Worm (Caenorhabditis elegans): ENCODE data around the gene T16G1.13.

T16G1.13 gene

ce11 chrV:12944775-12945174 lies 4.9 kb upstream of the T16G1.13 start, which contains the start of gene grl-2:
TSS of gene grl-2 (plus strand) at chrV:12945075.
- TF ChIP-seq ztf-11 (tag; optimal IDR thresholded peaks at IDR 0.05): no peak
- TF ChIP-seq zag-1 (tag; optimal IDR thresholded peaks at IDR 0.05): no peak
- peak; percentile 62 for TF ChIP-seq nhr-85 (tag)
- TF ChIP-seq mab-9 (GFP tag; IDR thresholded peaks at IDR 0.05): no peak
- TF ChIP-seq ceh-82 (tag; optimal IDR thresholded peaks at IDR 0.05): no peak
- TF ChIP-seq fkh-4 (tag; optimal IDR thresholded peaks at IDR 0.05; ENCODE audit: borderline replicate concordance): no peak
- TF ChIP-seq aha-1 (tag; optimal IDR thresholded peaks at IDR 0.05): no peak
- TF ChIP-seq efl-3 (GFP tag; optimal IDR thresholded peaks at IDR 0.05): no peak

ce11 chrV:12950812-12951528 lies 1.3 kb downstream of the T16G1.13 start, which contains the start of the genes T16G1.9 and T16G1.18:
TSS of gene T16G1.9 (minus strand) at chrV:12950862.
TSS of gene T16G1.18 (plus strand) at chrV:12951304.
- TF ChIP-seq grh-1 (GFP tag; IDR thresholded peaks at IDR 0.05) (no peak), zip-4 (GFP tag; optimal IDR thresholded peaks at IDR 0.05) (no peak), lin-14 (GFP tag; optimal IDR thresholded peaks at IDR 0.05) (peak; percentile 77), sptf-1 (tag; optimal IDR thresholded peaks at IDR 0.05) (no peak), dsc-1 (tag; optimal IDR thresholded peaks at IDR 0.05) (no peak), nhr-90 (tag; optimal IDR thresholded peaks at IDR 0.05; ENCODE audit: poor library complexity) (no peak), nhr-19 (GFP tag; conservative IDR thresholded peaks at IDR 0.05) (peak; percentile 27; the same call in 1 of the 2 replicates), snu-23 (GFP tag; optimal IDR thresholded peaks at IDR 0.05) (peak; percentile 56), xbp-1 (tag; optimal IDR thresholded peaks at IDR 0.05) (peak; percentile 36), mep-1 (tag; optimal IDR thresholded peaks at IDR 0.05) (peak; percentile 43), mdl-1 (tag; optimal IDR thresholded peaks at IDR 0.05) (no peak), nhr-71 (tag; optimal IDR thresholded peaks at IDR 0.05) (peak; percentile 49), lsy-2 (tag; optimal IDR thresholded peaks at IDR 0.05) (peak; percentile 41 to 67), unc-98 (GFP tag; IDR thresholded peaks at IDR 0.05) (no peak), lin-35 (GFP tag; optimal IDR thresholded peaks at IDR 0.05) (peak; percentile 52 to 56), aly-2 (tag; optimal IDR thresholded peaks at IDR 0.05) (no peak), C16A3.4 (tag; optimal IDR thresholded peaks at IDR 0.05) (peak; percentile 9), rnt-1 (tag; optimal IDR thresholded peaks at IDR 0.05) (peak; percentile 27), lin-15B (tag; optimal IDR thresholded peaks at IDR 0.05) (peak; percentile 12), ceh-82 (tag; optimal IDR thresholded peaks at IDR 0.05) (peak in 2 of 3 experiments; percentile 21 to 47), unc-30 (tag; optimal IDR thresholded peaks at IDR 0.05) (no peak), vab-15 (tag; optimal IDR thresholded peaks at IDR 0.05) (no peak), nhr-47 (tag; optimal IDR thresholded peaks at IDR 0.05) (peak; percentile 24), elt-3 (tag; optimal IDR thresholded peaks at IDR 0.05) (peak in 1 of 6 experiments; percentile 6), zag-1 (tag; optimal IDR thresholded peaks at IDR 0.05) (no peak), elt-2 (tag; optimal IDR thresholded peaks at IDR 0.05) (no peak), nhr-11 (tag; optimal IDR thresholded peaks at IDR 0.05) (no peak), swsn-7 (tag; optimal IDR thresholded peaks at IDR 0.05) (peak; percentile 19), hlh-17 (GFP tag; optimal IDR thresholded peaks at IDR 0.05; ENCODE audit: borderline replicate concordance) (no peak), fos-1 (tag; optimal IDR thresholded peaks at IDR 0.05) (no peak), irx-1 (tag; optimal IDR thresholded peaks at IDR 0.05) (no peak), tbx-2 (tag; optimal IDR thresholded peaks at IDR 0.05) (peak; percentile 14), lin-13 (GFP tag; optimal IDR thresholded peaks at IDR 0.05) (peak; percentile 22), nhr-85 (tag) (no peak), unc-130 (tag; optimal IDR thresholded peaks at IDR 0.05) (no peak), C04F5.9 (tag; optimal IDR thresholded peaks at IDR 0.05) (no peak), F16B12.6 (tag; optimal IDR thresholded peaks at IDR 0.05) (peak; percentile 7), jun-1 (tag; optimal IDR thresholded peaks at IDR 0.05) (no peak), nhr-77 (tag; optimal IDR thresholded peaks at IDR 0.05) (peak; percentile 30), nhr-20 (tag; optimal IDR thresholded peaks at IDR 0.05) (peak; percentile 25), efl-1 (optimal IDR thresholded peaks at IDR 0.05) (peak; percentile 58 to 65), efl-1 (GFP tag; optimal IDR thresholded peaks at IDR 0.05 in 1 of 2) (peak in 1 of 2 experiments; percentile 28), dpl-1 (GFP tag; optimal IDR thresholded peaks at IDR 0.05) (peak in 2 of 3 experiments; percentile 43 to 62), egl-27 (tag; optimal IDR thresholded peaks at IDR 0.05) (no peak)
